Worm (Caenorhabditis elegans) whole organism, L3 larva: ENCODE results near the gene his-42.
A peak's percentile ranks its signal among the peaks of the same experiment; 100 is the strongest.

Experiments used
- aly-2 ChIP-seq: fragments of 150-350 bp; optimal IDR thresholded peaks from 2 replicates; lab custom pipeline; 2014; ENCODE audit warnings: missing biosample characterization, missing genetic modification characterization
- ama-1 ChIP-seq: fragments of 150-350 bp; optimal IDR thresholded peaks from 2 replicates; lab custom pipeline; 2018
- ceh-16 ChIP-seq: sonication (generic microtip); optimal IDR thresholded peaks from 2 replicates; lab custom pipeline; 2017; ENCODE audit warnings: missing biosample characterization, missing genetic modification characterization
- ceh-28 ChIP-seq: fragments of 150-350 bp; optimal IDR thresholded peaks from 2 replicates; lab custom pipeline; 2014; ENCODE audit warnings: missing biosample characterization, missing genetic modification reagents, missing genetic modification characterization
- ceh-9 ChIP-seq: sonication (generic microtip); optimal IDR thresholded peaks from 2 replicates; lab custom pipeline; 2018; ENCODE audit warnings: missing biosample characterization, missing genetic modification characterization
- egl-27 ChIP-seq: sonication (generic microtip); optimal IDR thresholded peaks from 4 replicates; lab custom pipeline; 2017; ENCODE audit warnings: missing biosample characterization, missing genetic modification reagents, missing genetic modification characterization
- elt-2 ChIP-seq: sonication (generic microtip); optimal IDR thresholded peaks from 2 replicates; lab custom pipeline; 2016; ENCODE audit warnings: missing genetic modification reagents, mild to moderate bottlenecking, missing genetic modification characterization, missing compliant biosample characterization
- elt-3 ChIP-seq, 3 experiments: fragments of 150-350 bp in 1 of 3; sonication (generic microtip) in 2 of 3; optimal IDR thresholded peaks; 2 replicates in 2 of 3; 4 replicates in 1 of 3; lab custom pipeline; 2014 to 2017; ENCODE audit warnings: missing biosample characterization in 3 of 3, missing genetic modification characterization in 3 of 3
- eor-1 ChIP-seq, 2 experiments: fragments of 150-350 bp; optimal IDR thresholded peaks; 2 replicates each; lab custom pipeline; 2014 to 2018; ENCODE audit warnings: missing biosample characterization in 2 of 2, missing genetic modification characterization in 2 of 2
- fos-1 ChIP-seq: fragments of 150-350 bp; optimal IDR thresholded peaks from 2 replicates; lab custom pipeline; 2014; ENCODE audit warnings: missing biosample characterization, missing genetic modification characterization
- lin-39 ChIP-seq: fragments of 150-350 bp; optimal IDR thresholded peaks from 2 replicates; lab custom pipeline; 2018; ENCODE audit warnings: missing biosample characterization, missing genetic modification reagents, missing genetic modification characterization
- lsy-12 ChIP-seq: sonication (generic microtip); optimal IDR thresholded peaks from 2 replicates; lab custom pipeline; 2016; ENCODE audit warnings: mild to moderate bottlenecking, missing genetic modification characterization, missing compliant biosample characterization
- mdl-1 ChIP-seq: fragments of 150-350 bp; optimal IDR thresholded peaks from 2 replicates; lab custom pipeline; 2014; ENCODE audit warnings: missing biosample characterization, missing genetic modification characterization
- nhr-12 ChIP-seq: fragments of 150-350 bp; optimal IDR thresholded peaks from 2 replicates; lab custom pipeline; 2014; ENCODE audit warnings: missing biosample characterization, missing genetic modification characterization
- nhr-25 ChIP-seq: sonication (generic microtip); optimal IDR thresholded peaks from 2 replicates; lab custom pipeline; 2017; ENCODE audit warnings: missing biosample characterization, missing genetic modification characterization
- nhr-28 ChIP-seq: fragments of 150-350 bp; optimal IDR thresholded peaks from 2 replicates; lab custom pipeline; 2014; ENCODE audit warnings: missing biosample characterization, missing genetic modification characterization
- nhr-43 ChIP-seq: sonication (generic microtip); optimal IDR thresholded peaks from 2 replicates; lab custom pipeline; 2016; ENCODE audit warnings: mild to moderate bottlenecking, missing genetic modification characterization, missing compliant biosample characterization; ENCODE audit not compliant: poor library complexity, severe bottlenecking
- nhr-67 ChIP-seq: fragments of 150-350 bp; optimal IDR thresholded peaks from 2 replicates; lab custom pipeline; 2014; ENCODE audit warnings: missing biosample characterization, missing genetic modification characterization
- nhr-77 ChIP-seq: fragments of 150-350 bp; optimal IDR thresholded peaks from 2 replicates; lab custom pipeline; 2014; ENCODE audit warnings: missing biosample characterization, missing genetic modification characterization
- pqm-1 ChIP-seq: fragments of 150-350 bp; optimal IDR thresholded peaks from 2 replicates; lab custom pipeline; 2017; ENCODE audit warnings: missing biosample characterization, missing genetic modification characterization, inconsistent platforms
- sea-2 ChIP-seq: fragments of 150-350 bp; sonication (generic microtip); optimal IDR thresholded peaks from 4 replicates; lab custom pipeline; 2014; ENCODE audit warnings: missing biosample characterization, missing genetic modification reagents, missing genetic modification characterization
- skn-1 ChIP-seq: fragments of 150-350 bp; optimal IDR thresholded peaks from 2 replicates; lab custom pipeline; 2014; ENCODE audit warnings: missing biosample characterization, missing genetic modification characterization
- tbx-2 ChIP-seq: sonication (generic microtip); optimal IDR thresholded peaks from 2 replicates; lab custom pipeline; 2016; ENCODE audit warnings: mild to moderate bottlenecking, missing genetic modification characterization, missing compliant biosample characterization
- unc-39 ChIP-seq: sonication (generic microtip); optimal IDR thresholded peaks from 4 replicates; lab custom pipeline; 2017; ENCODE audit warnings: missing biosample characterization, missing genetic modification characterization
- zag-1 ChIP-seq: fragments of 150-350 bp; optimal IDR thresholded peaks from 2 replicates; lab custom pipeline; 2014; ENCODE audit warnings: missing biosample characterization, missing genetic modification characterization

his-42 gene

DNA sequence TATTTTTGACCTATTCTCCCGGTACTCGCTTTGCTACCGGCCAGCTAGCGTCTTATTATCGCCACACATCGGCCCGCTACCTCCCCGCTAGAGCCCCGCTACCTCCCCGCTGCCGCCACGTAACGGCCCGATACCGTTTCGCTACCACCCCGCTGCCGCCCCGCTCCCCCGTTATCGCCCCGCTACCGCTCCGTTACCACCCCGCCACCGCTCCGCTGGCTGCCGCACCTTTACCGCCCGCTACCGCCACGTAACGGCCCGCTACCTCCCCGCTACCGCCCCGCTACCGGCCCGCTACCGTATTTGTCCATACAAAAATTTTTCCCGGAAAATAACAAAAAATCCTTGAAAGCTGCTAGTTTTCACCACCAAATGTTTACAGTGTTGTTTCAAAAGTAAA, 42.9 kb downstream of the his-42 start:
- no peak for TF ChIP-seq nhr-28
- TF ChIP-seq nhr-77 (tag; lab: Kevin White, UChicago) = no peak
- TF ChIP-seq eor-1 (tag; optimal IDR thresholded peaks at IDR 0.05; lab: Kevin White, UChicago) = no peak
- no peak for TF ChIP-seq elt-3 (tag; optimal IDR thresholded peaks at IDR 0.05; lab: Kevin White, UChicago)
- TF ChIP-seq ama-1 (lab: Kevin White, UChicago) = no peak
- no peak for TF ChIP-seq nhr-67 (tag; lab: Kevin White, UChicago)
- no peak for TF ChIP-seq nhr-12 (tag; lab: Kevin White, UChicago)
- TF ChIP-seq ceh-16 = no peak
- no peak for TF ChIP-seq zag-1 (tag; lab: Kevin White, UChicago)
- TF ChIP-seq mdl-1 (tag; lab: Kevin White, UChicago) = no peak
- no peak for TF ChIP-seq lin-39
- no peak for TF ChIP-seq nhr-43 (tag; lab: Kevin White, UChicago)
- TF ChIP-seq elt-2 (tag; lab: Kevin White, UChicago) = no peak
- TF ChIP-seq ceh-28 = no peak
- TF ChIP-seq sea-2 (GFP tag; lab: Kevin White, UChicago) = no peak

DNA sequence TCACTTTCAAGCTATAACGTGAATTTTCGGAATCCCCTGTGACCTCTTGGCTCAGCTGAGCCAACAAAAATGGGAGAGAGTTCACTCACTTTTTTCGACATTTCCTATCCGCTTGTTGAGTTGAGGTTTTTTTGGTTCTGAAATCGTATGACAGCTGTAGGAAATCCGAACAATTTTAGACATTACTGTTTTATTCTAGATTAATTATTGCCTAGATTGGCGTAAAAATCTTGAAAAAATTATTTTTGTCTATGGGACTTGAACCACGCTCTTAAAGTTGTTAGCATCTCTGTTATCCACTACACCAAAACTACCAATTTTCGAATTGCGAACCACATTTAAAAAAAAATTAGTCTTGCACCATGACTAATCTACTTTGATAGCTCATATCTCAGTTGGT, 44.6 kb downstream of the his-42 start, which contains the start of gene C01B9.4:
Gene C01B9.4, minus strand, starts transcription at position 101 of the 400 bp plus-strand sequence.
- TF ChIP-seq fos-1 (tag; lab: Kevin White, UChicago) (no peak), nhr-12 (tag; lab: Kevin White, UChicago) (no peak), aly-2 (tag; lab: Kevin White, UChicago) (no peak), lsy-12 (tag; lab: Kevin White, UChicago) (no peak), nhr-67 (tag; lab: Kevin White, UChicago) (no peak), ceh-16 (no peak), nhr-25 (tag; lab: Kevin White, UChicago) (no peak), lin-39 (no peak), egl-27 (tag; lab: Kevin White, UChicago) (no peak), elt-2 (tag; lab: Kevin White, UChicago) (no peak), ceh-28 (no peak), skn-1 (tag; lab: Kevin White, UChicago) (no peak), tbx-2 (tag; lab: Kevin White, UChicago) (no peak)

DNA sequence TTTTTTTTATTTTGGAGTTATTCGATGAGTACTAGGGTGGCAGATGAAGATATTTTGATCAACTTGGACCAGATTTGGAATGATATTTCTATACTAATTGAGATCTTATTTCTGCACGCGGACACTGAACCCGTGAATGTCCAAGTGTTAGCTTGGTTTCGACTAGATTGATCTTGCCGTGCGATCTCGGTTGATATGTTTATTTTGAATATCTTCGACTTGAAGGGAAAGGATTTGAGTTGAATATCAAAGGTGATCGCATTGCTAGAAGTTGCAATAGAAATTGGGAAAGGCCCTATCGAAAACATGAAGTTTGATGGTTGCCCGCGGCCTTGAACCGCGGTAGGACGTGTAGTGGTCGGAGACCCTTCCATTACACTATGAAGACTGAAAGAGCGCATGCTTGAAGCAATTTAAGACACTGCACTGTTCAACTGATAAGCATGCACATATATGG, 47.7 kb downstream of the his-42 start:
- TF ChIP-seq pqm-1 (tag; lab: Kevin White, UChicago) = peak; percentile 42
- peak; percentile 65 for TF ChIP-seq nhr-77 (tag; lab: Kevin White, UChicago)
- TF ChIP-seq elt-2 (tag; lab: Kevin White, UChicago) = peak; percentile 70
- no peak for TF ChIP-seq zag-1 (tag; lab: Kevin White, UChicago)
- TF ChIP-seq ceh-9 (tag; lab: Kevin White, UChicago) = no peak
- no peak for TF ChIP-seq unc-39 (tag; lab: Kevin White, UChicago)
